Fruit fly (Drosophila melanogaster): ENCODE results near the gene CG2182.
A peak's percentile ranks its signal among the peaks of the same experiment; 100 is the strongest.

CG2182 gene

DNA sequence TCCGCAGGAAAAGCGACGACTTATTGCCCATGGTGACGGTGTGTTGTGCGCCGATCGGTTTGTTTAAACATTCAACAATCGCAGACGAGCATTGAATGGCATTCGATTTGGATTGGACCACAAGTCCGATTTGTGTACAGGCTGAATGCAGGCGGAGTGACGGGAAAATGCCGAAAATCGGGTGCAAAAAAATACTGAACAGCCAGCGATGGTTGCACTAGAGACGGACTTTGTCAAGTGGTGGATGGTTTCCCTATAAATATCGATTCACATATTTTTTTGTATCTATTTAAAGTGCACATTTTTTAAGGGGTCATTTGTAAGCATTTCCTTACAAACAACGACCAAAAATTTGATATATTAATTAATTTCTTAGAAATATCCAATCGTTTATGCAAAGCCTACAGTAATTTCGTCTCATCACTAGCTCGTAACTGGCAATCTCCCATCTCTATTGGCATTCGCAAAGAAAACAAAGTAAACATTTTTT, 5.0 kb downstream of the CG2182 start, which contains the start of the genes elm and MED27 (continued):
- TF ChIP-seq Sox102F (GFP tag; optimal IDR thresholded peaks at IDR 0.05) (peak; percentile 88), Lpt (GFP tag; optimal IDR thresholded peaks at IDR 0.05) (peak; percentile 76), svp (GFP tag) (peak; percentile 98), Eip93F (GFP tag; optimal IDR thresholded peaks at IDR 0.05) (peak; percentile 76), CG6276 (GFP tag; optimal IDR thresholded peaks at IDR 0.05) (no peak), CG6854 (GFP tag; optimal IDR thresholded peaks at IDR 0.05) (peak; percentile 46), Hr4 (GFP tag; optimal IDR thresholded peaks at IDR 0.05) (peak; percentile 94), CG6792 (GFP tag; optimal IDR thresholded peaks at IDR 0.05) (peak; percentile 85), Hr39 (GFP tag; optimal IDR thresholded peaks at IDR 0.05) (peak; percentile 95), dac (GFP tag; optimal IDR thresholded peaks at IDR 0.05) (peak; percentile 64), Blimp-1 (GFP tag; optimal IDR thresholded peaks at IDR 0.05) (peak; percentile 68), CG3919 (GFP tag; optimal IDR thresholded peaks at IDR 0.05) (peak; percentile 91), CG8319 (GFP tag; optimal IDR thresholded peaks at IDR 0.05) (peak; percentile 86), pdm3 (GFP tag; optimal IDR thresholded peaks at IDR 0.05) (peak; percentile 94), spab (GFP tag; optimal IDR thresholded peaks at IDR 0.05) (no peak)

DNA sequence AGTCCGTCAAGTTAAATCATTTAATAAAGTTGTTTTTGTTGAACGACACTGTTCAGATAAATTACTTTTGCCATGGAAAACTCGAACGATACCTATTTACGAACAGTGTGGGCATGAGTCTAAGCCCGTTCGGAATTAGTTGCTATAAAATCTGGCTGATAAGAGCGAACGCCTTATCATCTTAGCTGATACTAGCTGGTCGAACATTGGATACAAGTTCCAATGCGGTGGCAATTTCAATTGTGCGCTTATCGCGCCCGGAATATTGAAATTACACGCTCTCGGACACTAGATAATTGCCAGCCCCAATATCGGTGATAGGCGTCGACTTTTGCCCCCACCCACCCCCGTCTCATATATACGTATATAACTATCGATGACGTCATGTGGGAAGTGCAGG, 5.8 kb downstream of the CG2182 start:
- TF ChIP-seq dsx (GFP tag; optimal IDR thresholded peaks at IDR 0.05; ENCODE audit: poor library complexity, severe bottlenecking) (no peak), Met (GFP tag; optimal IDR thresholded peaks at IDR 0.05) (no peak), fd85E (GFP tag; optimal IDR thresholded peaks at IDR 0.05) (no peak), Sox15 (GFP tag; optimal IDR thresholded peaks at IDR 0.05) (no peak), CG11902 (GFP tag; optimal IDR thresholded peaks at IDR 0.05) (no peak), CG11294 (GFP tag; IDR thresholded peaks at IDR 0.05) (no peak), CG32006 (GFP tag; optimal IDR thresholded peaks at IDR 0.05) (no peak), ss (GFP tag; optimal IDR thresholded peaks at IDR 0.05) (no peak), Hr39 (GFP tag; optimal IDR thresholded peaks at IDR 0.05) (no peak), topi (GFP tag; optimal IDR thresholded peaks at IDR 0.05) (no peak), net (GFP tag; optimal IDR thresholded peaks at IDR 0.05) (no peak), CG34406 (GFP tag; optimal IDR thresholded peaks at IDR 0.05) (no peak), CG3032 (tag; optimal IDR thresholded peaks at IDR 0.05) (no peak), CG16779 (tag; optimal IDR thresholded peaks at IDR 0.05) (no peak), CG3919 (GFP tag; optimal IDR thresholded peaks at IDR 0.05) (no peak), Ets21C (GFP tag; optimal IDR thresholded peaks at IDR 0.05) (no peak), CG10669 (GFP tag; optimal IDR thresholded peaks at IDR 0.05) (no peak), acj6 (GFP tag; optimal IDR thresholded peaks at IDR 0.05) (no peak)

DNA sequence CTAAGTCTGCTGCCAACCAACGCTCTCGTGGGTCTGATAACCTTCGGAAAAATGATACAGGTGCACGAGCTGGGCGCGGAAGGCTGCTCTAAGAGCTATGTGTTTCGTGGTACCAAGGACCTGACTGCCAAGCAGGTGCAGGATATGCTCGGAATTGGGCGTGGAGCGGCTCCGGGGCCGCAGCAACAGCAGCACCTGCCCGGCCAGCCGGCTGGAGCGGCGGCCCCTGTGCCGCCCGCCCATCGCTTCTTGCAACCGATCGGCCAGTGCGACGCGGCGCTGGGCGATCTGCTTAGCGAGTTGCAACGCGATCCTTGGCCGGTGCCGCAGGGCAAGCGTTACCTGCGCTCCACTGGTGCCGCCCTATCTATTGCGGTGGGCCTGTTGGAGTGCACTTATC, 9.8 kb downstream of the CG2182 start:
- TF ChIP-seq CG34406 (GFP tag; optimal IDR thresholded peaks at IDR 0.05) (no peak), esn (GFP tag; optimal IDR thresholded peaks at IDR 0.05) (no peak), CG7368 (GFP tag; optimal IDR thresholded peaks at IDR 0.05) (no peak), CG8119 (GFP tag; IDR thresholded peaks at IDR 0.05) (no peak), svp (GFP tag) (no peak), CG6792 (GFP tag; optimal IDR thresholded peaks at IDR 0.05) (no peak), Sox102F (GFP tag; optimal IDR thresholded peaks at IDR 0.05) (no peak), eg (GFP tag; IDR thresholded peaks at IDR 0.05) (no peak)

DNA sequence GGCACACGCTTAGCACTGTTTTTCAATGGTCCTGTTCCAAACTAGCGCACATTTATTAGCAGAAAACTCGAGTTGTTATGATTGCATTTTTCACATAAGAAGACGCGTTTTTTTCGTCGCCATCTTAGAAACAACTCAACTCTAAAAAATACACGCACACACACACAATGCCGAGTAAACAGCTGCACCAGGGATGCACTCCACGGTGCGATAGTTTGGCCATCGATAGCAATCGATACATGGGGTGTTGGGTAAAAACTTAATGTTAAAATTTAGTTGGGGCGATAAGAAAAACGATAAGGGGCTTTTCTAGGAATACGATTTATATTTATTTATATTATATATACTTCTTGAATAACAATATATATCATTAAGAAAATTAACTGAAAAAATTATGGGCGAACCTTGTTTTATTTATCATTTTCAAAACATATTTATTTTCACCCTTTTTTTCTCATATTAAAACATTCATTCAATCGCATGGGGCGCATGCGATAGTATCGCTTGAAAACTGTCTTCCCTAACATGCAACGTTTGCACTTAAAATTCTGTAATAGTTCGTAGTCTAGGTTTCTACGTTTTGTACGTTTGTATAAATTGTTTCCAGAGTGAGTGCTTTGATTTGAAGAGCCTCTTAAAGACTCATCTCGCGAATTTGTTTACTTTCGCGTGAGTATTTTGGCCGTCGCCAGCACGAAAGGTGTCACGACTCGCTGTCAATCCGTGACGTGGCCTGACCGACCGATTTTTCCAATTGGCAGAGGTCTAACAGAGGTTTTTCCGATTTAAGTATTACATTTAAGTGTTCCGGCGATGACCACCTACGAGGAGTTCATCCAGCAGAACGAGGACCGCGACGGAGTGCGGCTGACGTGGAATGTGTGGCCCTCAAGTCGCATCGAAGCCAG, 10.9 kb downstream of the CG2182 start, which contains the start of the genes MTA1-like and Sec23:
Gene MTA1-like, minus strand, starts transcription at position 170 of the 908 bp plus-strand sequence.
Gene Sec23, plus strand, starts transcription at position 497 of the 908 bp plus-strand sequence.
- peak; percentile 76 for TF ChIP-seq OdsH (GFP tag; optimal IDR thresholded peaks at IDR 0.05)
- peak; percentile 61 for TF ChIP-seq Hr4 (GFP tag; optimal IDR thresholded peaks at IDR 0.05)
- TF ChIP-seq CG11294 (GFP tag; IDR thresholded peaks at IDR 0.05): 0 out of 2 replicates have a peak, but pooled peaks have one; percentile 11
- TF ChIP-seq CG6854 (GFP tag; optimal IDR thresholded peaks at IDR 0.05): peak; percentile 12
- TF ChIP-seq CG8632 (GFP tag; optimal IDR thresholded peaks at IDR 0.05): peak; percentile 61
- peak; percentile 44 for TF ChIP-seq pdm3 (GFP tag; optimal IDR thresholded peaks at IDR 0.05)
- peak; percentile 51 for TF ChIP-seq cyc (GFP tag; optimal IDR thresholded peaks at IDR 0.05)
- TF ChIP-seq Blimp-1 (GFP tag; optimal IDR thresholded peaks at IDR 0.05): no peak
- peak; percentile 34 for TF ChIP-seq net (GFP tag; optimal IDR thresholded peaks at IDR 0.05)
- no peak for TF ChIP-seq dac (GFP tag; optimal IDR thresholded peaks at IDR 0.05)
- TF ChIP-seq CG34406 (GFP tag; optimal IDR thresholded peaks at IDR 0.05): peak; percentile 50
- TF ChIP-seq lz (GFP tag; optimal IDR thresholded peaks at IDR 0.05): peak; percentile 58
- TF ChIP-seq CG16779 (tag; optimal IDR thresholded peaks at IDR 0.05): no peak
- peak; percentile 58 for TF ChIP-seq Sox102F (GFP tag; optimal IDR thresholded peaks at IDR 0.05)
- TF ChIP-seq CG9139 (GFP tag; optimal IDR thresholded peaks at IDR 0.05): no peak
- TF ChIP-seq acj6 (GFP tag; optimal IDR thresholded peaks at IDR 0.05): peak; percentile 80
- TF ChIP-seq CG1621 (tag; optimal IDR thresholded peaks at IDR 0.05): no peak
- no peak for TF ChIP-seq CG4318 (GFP tag; optimal IDR thresholded peaks at IDR 0.05)
- peak; percentile 91 for TF ChIP-seq fkh (GFP tag; optimal IDR thresholded peaks at IDR 0.05)

Data from whole organism, prepupa.